Worm (Caenorhabditis elegans) whole organism, young adult: ENCODE results near the gene ulp-4.

Source experiments
- B0035.1 ChIP-seq: sonication (generic microtip); optimal IDR thresholded peaks from 2 replicates; lab custom pipeline; 2016; ENCODE audit warnings: missing genetic modification characterization, mild to moderate bottlenecking, missing compliant biosample characterization, missing genotype, missing genetic modification reagents
- B0336.3 ChIP-seq: fragments of 200-800 bp; sonication (Bioruptor generic); IDR thresholded peaks from 2 replicates; pipeline ENCODE4 v1.3.6; 2022; ENCODE audit warnings: missing genetic modification characterization, missing compliant biosample characterization
- F22D6.2 ChIP-seq: sonication (generic microtip); optimal IDR thresholded peaks from 2 replicates; lab custom pipeline; 2016; ENCODE audit warnings: mild to moderate bottlenecking, missing genetic modification characterization, missing compliant biosample characterization
- K11D2.4 ChIP-seq: fragments of 200-800 bp; sonication (Bioruptor generic); IDR thresholded peaks from 2 replicates; pipeline ENCODE4 v1.3.6; 2022; ENCODE audit warnings: missing genetic modification reagents, missing genetic modification characterization, missing compliant biosample characterization
- T26A5.8 ChIP-seq: sonication (generic microtip); optimal IDR thresholded peaks from 2 replicates; lab custom pipeline; 2016; ENCODE audit warnings: missing genetic modification characterization, missing compliant biosample characterization
- akir-1 ChIP-seq: fragments of 200-800 bp; sonication (Bioruptor generic); optimal IDR thresholded peaks from 2 replicates; lab custom pipeline; 2018; ENCODE audit warnings: mild to moderate bottlenecking, missing genetic modification characterization, moderate library complexity, missing compliant biosample characterization
- athp-1 ChIP-seq: sonication (generic microtip); optimal IDR thresholded peaks from 2 replicates; lab custom pipeline; 2017; ENCODE audit warnings: mild to moderate bottlenecking, missing genetic modification characterization, missing compliant biosample characterization
- attf-6 ChIP-seq: fragments of 200-800 bp; sonication (Bioruptor generic); IDR thresholded peaks from 2 replicates; pipeline ENCODE4 v1.3.6; 2022; ENCODE audit warnings: missing genetic modification reagents, missing genetic modification characterization, missing compliant biosample characterization
- bed-2 ChIP-seq: fragments of 200-800 bp; sonication (Bioruptor generic); IDR thresholded peaks from 2 replicates; pipeline ENCODE4 v1.3.6; 2022; ENCODE audit warnings: missing genetic modification reagents, missing genetic modification characterization, missing compliant biosample characterization
- cebp-1 ChIP-seq, 2 experiments: fragments of 200-800 bp in 1 of 2; sonication (Bioruptor generic) in 1 of 2; sonication (generic microtip) in 1 of 2; IDR thresholded peaks in 1 of 2; optimal IDR thresholded peaks in 1 of 2; 2 replicates each; pipeline versions ENCODE4 v1.3.6 to Lab custom; 2017 to 2022; ENCODE audit warnings: missing compliant biosample characterization in 2 of 2, missing genetic modification characterization in 2 of 2, mild to moderate bottlenecking in 1 of 2, missing genetic modification reagents in 1 of 2, moderate library complexity in 1 of 2
- ceh-27 ChIP-seq: fragments of 200-800 bp; sonication (Bioruptor generic); optimal IDR thresholded peaks from 2 replicates; lab custom pipeline; 2018; ENCODE audit warnings: mild to moderate bottlenecking, missing genetic modification characterization, moderate library complexity, missing compliant biosample characterization
- ceh-79 ChIP-seq: sonication (generic microtip); optimal IDR thresholded peaks from 2 replicates; lab custom pipeline; 2017; ENCODE audit warnings: mild to moderate bottlenecking, missing genetic modification characterization, missing compliant biosample characterization
- die-1 ChIP-seq: sonication (generic microtip); optimal IDR thresholded peaks from 2 replicates; lab custom pipeline; 2016; ENCODE audit warnings: missing genotype, mild to moderate bottlenecking, missing genetic modification characterization, missing compliant biosample characterization
- dpl-1 ChIP-seq: fragments of 150-350 bp; optimal IDR thresholded peaks from 2 replicates; lab custom pipeline; 2014; ENCODE audit warnings: missing biosample characterization, missing genetic modification reagents, missing genetic modification characterization
- ekl-4 ChIP-seq: fragments of 200-800 bp; sonication (Bioruptor generic); IDR thresholded peaks from 2 replicates; pipeline ENCODE4 v1.3.6; 2022; ENCODE audit warnings: missing genetic modification reagents, missing genetic modification characterization, missing compliant biosample characterization
- ets-4 ChIP-seq: fragments of 200-800 bp; sonication (Bioruptor generic); optimal IDR thresholded peaks from 2 replicates; lab custom pipeline; 2018; ENCODE audit warnings: mild to moderate bottlenecking, missing genetic modification characterization, missing compliant biosample characterization
- hmg-20 ChIP-seq: fragments of 200-800 bp; sonication (Bioruptor generic); IDR thresholded peaks from 2 replicates; pipeline ENCODE4 v1.3.6; 2022; ENCODE audit warnings: missing genetic modification reagents, missing genetic modification characterization, missing compliant biosample characterization
- hsf-1 ChIP-seq: fragments of 200-800 bp; sonication (Bioruptor generic); IDR thresholded peaks from 2 replicates; pipeline ENCODE4 v1.3.6; 2022; ENCODE audit warnings: missing genetic modification reagents, missing genetic modification characterization, missing compliant biosample characterization
- let-526 ChIP-seq: fragments of 200-800 bp; sonication (Bioruptor generic); IDR thresholded peaks from 2 replicates; pipeline ENCODE4 v1.3.6; 2022; ENCODE audit warnings: missing genetic modification reagents, missing genetic modification characterization, missing compliant biosample characterization
- mxl-1 ChIP-seq: sonication (generic microtip); optimal IDR thresholded peaks from 2 replicates; lab custom pipeline; 2016; ENCODE audit warnings: missing genetic modification characterization, missing compliant biosample characterization
- nhr-90 ChIP-seq: sonication (generic microtip); optimal IDR thresholded peaks from 2 replicates; lab custom pipeline; 2016; ENCODE audit warnings: missing genotype, mild to moderate bottlenecking, missing genetic modification characterization, missing compliant biosample characterization
- pha-4 ChIP-seq: fragments of 150-350 bp; sonication (generic microtip); optimal IDR thresholded peaks from 2 replicates; lab custom pipeline; 2014; ENCODE audit warnings: missing biosample characterization, missing genetic modification reagents, missing genetic modification characterization
- rec-8 ChIP-seq, 2 experiments: sonication (generic microtip); optimal IDR thresholded peaks; 2 replicates each; lab custom pipeline; 2016; ENCODE audit warnings: mild to moderate bottlenecking in 2 of 2, missing genetic modification characterization in 2 of 2, missing genetic modification reagents in 2 of 2, missing genotype in 2 of 2, missing biosample characterization in 1 of 2, missing compliant biosample characterization in 1 of 2, moderate library complexity in 1 of 2
- rpc-1 ChIP-seq, 2 experiments: fragments of 150-350 bp in 1 of 2; sonication (generic microtip) in 1 of 2; optimal IDR thresholded peaks; 2 replicates each; lab custom pipeline; 2014 to 2018; ENCODE audit warnings: missing biosample characterization in 1 of 2, missing genetic modification characterization in 1 of 2, missing genetic modification reagents in 1 of 2, missing genotype in 1 of 2
- snpc-1.3 ChIP-seq: sonication (generic microtip); optimal IDR thresholded peaks from 2 replicates; lab custom pipeline; 2017; ENCODE audit warnings: missing genetic modification characterization, mild to moderate bottlenecking, missing compliant biosample characterization, antibody characterized with exemption, moderate library complexity, missing genotype, missing genetic modification reagents; ENCODE audit not compliant: insufficient read depth
- snpc-4 ChIP-seq, 5 experiments: fragments of 150-350 bp in 1 of 5; sonication (generic microtip) in 4 of 5; optimal IDR thresholded peaks; 2 replicates each; lab custom pipeline; 2014 to 2018; ENCODE audit warnings: missing genetic modification characterization in 5 of 5, missing biosample characterization in 3 of 5, antibody characterized with exemption in 2 of 5, mild to moderate bottlenecking in 2 of 5, missing compliant biosample characterization in 2 of 5, missing genotype in 2 of 5, moderate library complexity in 2 of 5, missing genetic modification reagents in 1 of 5
- sptf-2 ChIP-seq: fragments of 200-800 bp; sonication (Bioruptor generic); optimal IDR thresholded peaks from 2 replicates; lab custom pipeline; 2018; ENCODE audit warnings: mild to moderate bottlenecking, missing genetic modification characterization, missing compliant biosample characterization
- ztf-25 ChIP-seq: fragments of 200-800 bp; sonication (Bioruptor generic); IDR thresholded peaks from 2 replicates; pipeline ENCODE4 v1.3.6; 2022; ENCODE audit warnings: missing genetic modification reagents, missing genetic modification characterization, missing compliant biosample characterization

ulp-4 gene

DNA sequence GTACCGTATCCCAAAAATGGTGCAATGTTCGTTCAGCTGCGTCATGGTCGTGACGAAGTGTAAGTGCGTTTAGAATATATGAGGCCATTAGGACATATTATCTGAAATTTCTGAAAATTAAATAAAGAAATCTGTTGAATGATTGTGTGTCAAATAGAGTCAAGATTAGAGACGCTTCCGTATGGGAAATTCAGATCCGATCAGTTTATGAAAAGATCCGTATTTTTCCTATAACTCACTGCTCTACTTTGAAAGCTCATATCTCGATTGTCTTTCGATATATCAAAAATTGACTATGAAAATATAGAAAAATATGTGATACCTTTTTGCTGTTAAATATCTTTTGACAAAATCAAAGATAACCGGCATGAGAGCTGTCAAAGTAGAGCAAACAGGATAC, 50.5 kb downstream of the ulp-4 start, which contains the start of gene T05C12.4:
TSS of gene T05C12.4 (minus strand) at position 101 of the 400 bp plus-strand sequence.
- TF ChIP-seq ets-4 (GFP tag; lab: Kevin White, UChicago) (no peak), ztf-25 (no peak), mxl-1 (tag; lab: Kevin White, UChicago) (no peak), ceh-79 (tag; lab: Kevin White, UChicago) (no peak), hmg-20 (GFP tag; lab: Robert Waterston, UW) (no peak), ekl-4 (GFP tag; lab: Robert Waterston, UW) (no peak), rec-8 (tag; optimal IDR thresholded peaks at IDR 0.05; lab: Kevin White, UChicago) (no peak), attf-6 (GFP tag; lab: Robert Waterston, UW) (no peak), dpl-1 (GFP tag; lab: Kevin White, UChicago) (no peak), bed-2 (GFP tag; lab: Robert Waterston, UW) (no peak), B0035.1 (tag; lab: Kevin White, UChicago) (no peak), akir-1 (GFP tag; lab: Kevin White, UChicago) (no peak)

DNA sequence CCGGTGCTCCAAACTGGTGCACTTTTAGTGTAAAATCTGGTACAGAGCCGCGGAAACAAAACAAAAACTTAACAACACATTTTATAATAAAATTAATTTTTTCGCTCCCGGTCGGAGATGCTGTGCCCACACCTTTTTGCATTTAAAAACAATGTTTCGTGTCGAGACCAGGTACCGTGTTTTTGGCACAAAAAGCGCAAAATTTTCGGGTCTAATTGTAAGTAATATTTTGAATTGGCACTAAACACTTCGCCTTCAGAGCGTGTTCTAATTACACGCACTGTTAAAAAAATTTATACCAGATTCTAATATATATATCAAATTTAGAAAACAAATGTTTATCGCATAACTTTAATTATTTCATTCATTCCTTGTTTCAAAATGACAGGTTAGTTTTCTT, 51.7 kb downstream of the ulp-4 start, which contains the start of gene dylt-3:
TSS of gene dylt-3 (plus strand) at position 301 of the 400 bp plus-strand sequence.
- TF ChIP-seq die-1 (tag; lab: Kevin White, UChicago) (no peak), snpc-4 (GFP tag; optimal IDR thresholded peaks at IDR 0.05; lab: Kevin White, UChicago) (no peak), snpc-4 (tag; optimal IDR thresholded peaks at IDR 0.05; lab: Kevin White, UChicago) (no peak), F22D6.2 (tag; lab: Kevin White, UChicago) (no peak), ceh-27 (GFP tag; lab: Kevin White, UChicago) (no peak), let-526 (no peak), snpc-1.3 (tag; lab: Kevin White, UChicago) (no peak), cebp-1 (GFP tag; IDR thresholded peaks at IDR 0.05; lab: Robert Waterston, UW) (no peak), cebp-1 (tag; optimal IDR thresholded peaks at IDR 0.05; lab: Kevin White, UChicago) (no peak), athp-1 (no peak), hsf-1 (GFP tag; lab: Robert Waterston, UW) (no peak), rpc-1 (optimal IDR thresholded peaks at IDR 0.05; lab: Kevin White, UChicago) (no peak), rpc-1 (tag; optimal IDR thresholded peaks at IDR 0.05; lab: Kevin White, UChicago) (no peak), B0035.1 (tag; lab: Kevin White, UChicago) (no peak), T26A5.8 (tag; lab: Kevin White, UChicago) (no peak), K11D2.4 (GFP tag; lab: Robert Waterston, UW) (no peak), B0336.3 (GFP tag; lab: Robert Waterston, UW) (no peak), nhr-90 (tag; lab: Kevin White, UChicago) (no peak), pha-4 (tag; lab: Kevin White, UChicago) (no peak), sptf-2 (GFP tag; lab: Kevin White, UChicago) (no peak)
